Worm (Caenorhabditis elegans): Measurements from ENCODE around the gene plk-3.

DNA sequence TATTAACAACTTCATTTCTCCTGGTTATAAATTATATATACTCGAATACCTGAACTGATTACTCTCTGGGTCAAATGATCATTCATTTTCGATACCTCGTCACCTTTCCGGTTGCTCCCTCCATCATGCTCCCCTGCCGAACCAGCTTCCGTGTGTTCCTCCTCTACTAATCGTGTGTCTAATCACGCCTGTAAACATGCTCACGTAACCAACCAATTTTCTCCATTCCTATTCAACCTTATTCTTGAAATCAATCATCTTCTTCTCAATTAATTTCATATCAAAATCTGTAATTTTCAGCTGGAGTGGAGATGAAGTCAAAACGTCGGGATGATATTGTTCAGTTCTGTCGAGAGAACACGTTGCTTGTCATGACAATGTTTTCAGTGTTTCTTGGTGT is 30.3 kb upstream of the plk-3 start, which contains the start of gene glt-6:
- TF ChIP-seq nhr-237 (tag; optimal IDR thresholded peaks at IDR 0.05) (no peak), hlh-1 (tag; optimal IDR thresholded peaks at IDR 0.05) (no peak), elt-3 (tag; optimal IDR thresholded peaks at IDR 0.05) (no peak), lsy-2 (tag; optimal IDR thresholded peaks at IDR 0.05) (no peak), elt-1 (tag; optimal IDR thresholded peaks at IDR 0.05; ENCODE audit: borderline replicate concordance, insufficient read depth) (no peak), nhr-28 (tag; optimal IDR thresholded peaks at IDR 0.05) (no peak), unc-120 (tag; optimal IDR thresholded peaks at IDR 0.05; ENCODE audit: poor library complexity, severe bottlenecking) (no peak)
